Worm (Caenorhabditis elegans) whole organism, midembryonic: ENCODE results near the gene twk-44.

ENCODE experiments used
- T22C8.4 ChIP-seq: fragments of 200-800 bp; sonication (Bioruptor generic); IDR thresholded peaks from 2 replicates; pipeline ENCODE4 v1.3.6; 2022; ENCODE audit warnings: missing genetic modification characterization, missing compliant biosample characterization
- cog-1 ChIP-seq: sonication (generic microtip); optimal IDR thresholded peaks from 2 replicates; lab custom pipeline; 2016; ENCODE audit warnings: missing genetic modification characterization, missing compliant biosample characterization
- flt-1 ChIP-seq: fragments of 200-800 bp; sonication (Bioruptor generic); IDR thresholded peaks from 2 replicates; pipeline ENCODE4 v1.3.6; 2022; ENCODE audit warnings: missing genetic modification characterization, missing compliant biosample characterization
- klf-2 ChIP-seq: fragments of 200-800 bp; sonication (Bioruptor generic); conservative IDR thresholded peaks from 2 replicates; pipeline ENCODE4 v1.3.6; 2022; ENCODE audit warnings: missing genetic modification reagents, missing genetic modification characterization, missing compliant biosample characterization
- med-1 ChIP-seq: sonication (generic microtip); optimal IDR thresholded peaks from 2 replicates; lab custom pipeline; 2017; ENCODE audit warnings: missing genetic modification characterization, mild to moderate bottlenecking, missing compliant biosample characterization, antibody characterized with exemption, missing genetic modification reagents; ENCODE audit not compliant: insufficient read depth
- ref-1 ChIP-seq: fragments of 200-800 bp; sonication (Bioruptor generic); conservative IDR thresholded peaks from 2 replicates; pipeline ENCODE4 v1.3.6; 2022; ENCODE audit warnings: missing genetic modification reagents, missing genetic modification characterization, missing compliant biosample characterization
- tab-1 ChIP-seq: fragments of 200-800 bp; sonication (Bioruptor generic); IDR thresholded peaks from 2 replicates; pipeline ENCODE4 v1.3.6; 2022; ENCODE audit warnings: missing genetic modification characterization, missing compliant biosample characterization
- ztf-23 ChIP-seq: fragments of 200-800 bp; sonication (Bioruptor generic); IDR thresholded peaks from 2 replicates; pipeline ENCODE4 v1.3.6; 2022; ENCODE audit warnings: missing genetic modification reagents, missing genetic modification characterization, missing compliant biosample characterization
- ztf-29 ChIP-seq: fragments of 200-800 bp; sonication (Bioruptor generic); IDR thresholded peaks from 2 replicates; pipeline ENCODE4 v1.3.6; 2022; ENCODE audit warnings: missing genetic modification reagents, missing genetic modification characterization, missing compliant biosample characterization

Gene twk-44

DNA sequence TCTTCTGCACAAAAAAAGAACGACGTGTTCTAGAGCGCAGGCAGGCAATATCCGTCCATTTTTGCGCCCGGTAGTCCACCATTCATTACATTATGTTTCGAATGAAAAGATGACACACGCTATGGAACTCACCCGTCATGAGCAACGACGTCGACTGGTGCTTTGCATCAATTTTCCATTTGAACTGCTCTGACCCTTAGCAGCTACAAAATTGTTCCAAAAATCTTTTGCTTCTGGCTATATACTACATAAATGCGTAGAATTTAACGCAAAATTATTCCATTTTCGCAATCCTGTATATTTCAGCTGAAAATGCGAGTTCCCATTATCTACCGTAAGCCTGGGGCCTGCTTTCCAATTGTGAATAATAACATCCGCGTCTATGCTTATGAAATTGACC, 31.4 kb upstream of the twk-44 start, which contains the start of gene T04F8.3:
TSS of gene T04F8.3 (plus strand) at position 301 of the 400 bp plus-strand sequence.
- no peak for TF ChIP-seq T22C8.4 (GFP tag; lab: Robert Waterston, UW)
- no peak for TF ChIP-seq flt-1 (GFP tag; lab: Robert Waterston, UW)
- TF ChIP-seq ztf-23 (GFP tag; lab: Robert Waterston, UW) = no peak
- no peak for TF ChIP-seq tab-1 (GFP tag; lab: Robert Waterston, UW)
- no peak for TF ChIP-seq ztf-29 (GFP tag; lab: Robert Waterston, UW)
- TF ChIP-seq klf-2 = no peak
- no peak for TF ChIP-seq med-1
- no peak for TF ChIP-seq cog-1 (tag; lab: Kevin White, UChicago)

DNA sequence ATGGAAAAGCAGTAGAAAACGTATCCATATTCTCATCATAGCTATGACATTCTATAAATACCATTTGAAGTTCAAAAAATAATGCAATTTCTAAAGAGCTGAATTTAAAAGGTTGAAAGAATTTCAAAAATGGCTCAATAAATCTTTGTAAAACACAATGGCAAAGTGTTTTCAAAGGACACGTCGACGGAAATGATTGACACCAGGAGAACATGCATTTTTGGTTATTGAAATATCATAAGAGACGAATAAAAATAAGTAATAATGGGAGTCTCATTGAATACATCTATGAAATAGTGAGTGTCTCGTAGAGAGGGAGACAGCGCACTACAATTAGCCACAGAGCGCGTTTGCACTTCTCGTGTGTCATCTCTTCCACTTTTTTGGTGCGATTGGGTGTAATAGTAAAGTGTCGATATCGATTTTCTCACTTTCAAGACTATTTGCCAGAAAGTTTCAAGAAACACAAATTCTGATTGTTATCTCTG, 29.6 kb upstream of the twk-44 start, which contains the start of gene T04F8.2:
TSS of gene T04F8.2 (minus strand) at position 51 of the 488 bp plus-strand sequence.
- TF ChIP-seq flt-1 (GFP tag; lab: Robert Waterston, UW) (no peak), T22C8.4 (GFP tag; lab: Robert Waterston, UW) (peak; percentile 39; the same call in 1 of the 2 replicates), cog-1 (tag; lab: Kevin White, UChicago) (peak; percentile 45)

DNA sequence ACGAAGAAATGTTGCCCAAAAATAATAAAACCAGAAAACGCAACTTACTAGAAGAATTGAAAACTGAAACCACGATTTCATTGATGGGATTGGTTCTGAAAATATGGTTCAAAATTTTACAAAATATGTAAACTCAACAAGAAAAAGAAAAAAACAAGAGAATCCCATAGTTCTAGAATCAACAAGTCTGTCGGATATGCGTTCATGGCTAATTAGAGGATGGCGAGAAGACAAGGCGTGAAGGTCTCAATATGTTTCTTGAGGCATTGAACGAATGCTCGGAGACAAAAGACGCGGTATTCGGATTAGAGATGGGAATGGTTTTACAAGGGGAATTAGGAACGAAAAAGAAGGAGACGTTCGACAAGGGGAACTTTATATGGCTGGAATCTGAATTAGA, 23.8 kb upstream of the twk-44 start, which contains the start of gene cutl-11:
TSS of gene cutl-11 (minus strand) at position 101 of the 400 bp plus-strand sequence.
- no peak for TF ChIP-seq cog-1 (tag; lab: Kevin White, UChicago)

DNA sequence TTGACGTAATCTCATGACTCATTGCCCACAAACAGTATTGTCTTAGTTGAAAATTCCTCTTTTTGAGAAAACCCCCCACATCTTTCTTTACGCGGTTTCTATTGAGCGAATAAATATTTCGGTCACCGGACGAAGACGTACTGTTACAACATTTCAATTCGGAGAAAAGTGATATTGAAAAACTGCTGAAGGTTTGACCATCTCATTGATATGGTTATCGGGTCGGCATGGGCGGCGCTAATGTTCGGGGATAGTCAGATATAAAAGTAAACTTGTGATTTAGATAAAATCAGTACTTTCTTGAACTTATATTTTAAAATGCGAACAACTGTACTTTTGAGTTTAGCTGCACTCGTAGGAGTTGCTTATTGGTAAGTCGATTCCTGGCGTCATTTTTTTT, 20.3 kb upstream of the twk-44 start, which contains the start of gene T04F8.8:
TSS of gene T04F8.8 (plus strand) at position 301 of the 400 bp plus-strand sequence.
- TF ChIP-seq ztf-23 (GFP tag; lab: Robert Waterston, UW) = no peak
- no peak for TF ChIP-seq T22C8.4 (GFP tag; lab: Robert Waterston, UW)
- TF ChIP-seq ztf-29 (GFP tag; lab: Robert Waterston, UW) = no peak
- no peak for TF ChIP-seq klf-2
- no peak for TF ChIP-seq flt-1 (GFP tag; lab: Robert Waterston, UW)
- no peak for TF ChIP-seq tab-1 (GFP tag; lab: Robert Waterston, UW)
- no peak for TF ChIP-seq med-1
- no peak for TF ChIP-seq cog-1 (tag; lab: Kevin White, UChicago)
- no peak for TF ChIP-seq ref-1 (GFP tag; lab: Robert Waterston, UW)

DNA sequence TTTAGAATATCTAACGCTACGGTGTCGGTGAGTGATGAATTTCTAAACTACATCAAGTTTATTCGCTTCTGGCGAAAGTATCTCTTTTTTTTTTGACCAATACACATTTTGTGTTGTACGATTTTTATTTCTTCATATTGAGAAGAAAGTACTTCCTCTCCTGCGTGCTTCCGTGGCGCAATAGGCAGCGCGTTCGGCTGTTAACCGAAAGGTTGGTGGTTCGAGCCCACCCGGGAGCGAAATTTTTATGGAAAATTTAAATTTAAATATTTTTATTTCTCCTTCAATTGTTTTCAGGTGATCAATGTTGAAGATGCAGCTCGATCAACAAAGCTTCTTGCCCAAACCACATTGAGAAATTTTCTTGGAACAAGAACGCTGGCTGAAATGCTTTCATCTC, 18.6 kb upstream of the twk-44 start:
- TF ChIP-seq ztf-29 (GFP tag; lab: Robert Waterston, UW) (no peak), T22C8.4 (GFP tag; lab: Robert Waterston, UW) (peak; percentile 55; the same call in 1 of the 2 replicates), flt-1 (GFP tag; lab: Robert Waterston, UW) (0 out of 2 replicates have a peak, but pooled peaks have one; percentile 39)

DNA sequence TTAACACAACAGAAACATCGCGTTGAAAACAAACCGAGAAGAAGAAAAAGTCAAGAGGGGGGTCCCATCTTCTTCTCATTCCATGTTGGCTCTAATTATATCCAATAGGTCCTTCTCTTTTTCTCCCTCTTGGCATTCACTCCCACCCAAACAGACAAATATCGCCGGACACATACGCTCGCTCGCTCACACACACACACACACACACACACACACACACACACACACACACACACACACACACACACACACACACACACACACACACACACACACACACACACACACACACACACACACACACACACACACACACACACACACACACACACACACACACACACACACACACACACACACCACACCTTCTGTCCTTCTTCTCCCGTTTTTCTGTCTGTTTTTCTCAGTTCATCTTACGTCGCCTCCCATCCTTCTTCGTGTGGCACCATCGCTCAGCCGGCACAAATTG, 16.9 kb upstream of the twk-44 start, which contains the start of gene sto-4:
TSS of gene sto-4 (plus strand) at position 360 of the 469 bp plus-strand sequence.
- TF ChIP-seq klf-2 = 0 out of 2 replicates have a peak, but pooled peaks have one; percentile 31
- peak; percentile 72; the same call in 1 of the 2 replicates for TF ChIP-seq flt-1 (GFP tag; lab: Robert Waterston, UW)
- peak; percentile 62 for TF ChIP-seq cog-1 (tag; lab: Kevin White, UChicago)
- 0 out of 2 replicates have a peak, but pooled peaks have one; percentile 51 for TF ChIP-seq ztf-23 (GFP tag; lab: Robert Waterston, UW)

DNA sequence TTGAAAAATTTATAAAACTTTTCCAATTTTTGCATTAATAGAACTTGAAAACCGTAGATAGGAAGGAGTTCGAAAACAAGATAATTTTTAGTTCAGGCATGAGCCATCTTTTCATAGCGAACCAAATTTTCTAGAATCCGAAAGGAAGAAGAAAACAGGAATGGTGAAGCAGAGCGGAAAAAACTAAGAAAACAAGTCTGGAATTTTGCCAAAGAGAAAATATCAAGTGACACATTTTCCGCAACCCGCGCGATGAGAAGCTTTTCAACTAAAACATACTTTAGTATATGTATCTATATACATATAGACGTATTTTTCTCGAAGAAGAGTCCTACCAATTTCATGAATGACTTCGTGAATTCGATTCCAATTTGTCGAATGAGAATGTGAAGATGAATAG, 14.6 kb upstream of the twk-44 start:
- TF ChIP-seq ztf-23 (GFP tag; lab: Robert Waterston, UW) (no peak), cog-1 (tag; lab: Kevin White, UChicago) (no peak)

DNA sequence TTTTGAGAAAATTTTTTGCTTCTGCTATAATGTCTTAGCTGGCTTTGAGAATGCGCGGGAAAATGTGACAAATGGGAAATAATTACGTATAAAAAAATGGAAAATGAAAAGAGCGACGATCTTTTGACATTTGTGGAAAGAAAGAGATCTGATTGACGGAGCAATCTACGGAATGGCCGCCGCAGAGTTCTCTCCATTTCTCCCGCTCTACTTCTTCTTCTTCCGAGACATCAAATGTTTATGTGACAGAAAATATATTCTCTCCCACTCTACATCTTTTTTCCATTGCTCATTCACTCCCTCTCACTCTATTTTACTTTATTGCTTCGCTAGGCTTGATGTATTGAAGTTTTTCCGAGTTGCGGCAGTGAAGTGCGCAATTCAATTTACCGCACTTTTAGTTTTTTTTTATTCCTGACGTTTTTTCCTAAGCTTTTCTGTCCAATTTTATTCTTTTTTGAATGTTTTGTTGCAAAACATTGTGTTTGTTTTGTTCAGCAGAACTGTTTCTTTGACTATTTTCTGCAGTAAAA, 13.6 kb upstream of the twk-44 start:
- TF ChIP-seq tab-1 (GFP tag; lab: Robert Waterston, UW) (no peak), med-1 (no peak), ztf-29 (GFP tag; lab: Robert Waterston, UW) (no peak), cog-1 (tag; lab: Kevin White, UChicago) (no peak), ref-1 (GFP tag; lab: Robert Waterston, UW) (no peak), T22C8.4 (GFP tag; lab: Robert Waterston, UW) (no peak), ztf-23 (GFP tag; lab: Robert Waterston, UW) (no peak), klf-2 (no peak), flt-1 (GFP tag; lab: Robert Waterston, UW) (no peak)

DNA sequence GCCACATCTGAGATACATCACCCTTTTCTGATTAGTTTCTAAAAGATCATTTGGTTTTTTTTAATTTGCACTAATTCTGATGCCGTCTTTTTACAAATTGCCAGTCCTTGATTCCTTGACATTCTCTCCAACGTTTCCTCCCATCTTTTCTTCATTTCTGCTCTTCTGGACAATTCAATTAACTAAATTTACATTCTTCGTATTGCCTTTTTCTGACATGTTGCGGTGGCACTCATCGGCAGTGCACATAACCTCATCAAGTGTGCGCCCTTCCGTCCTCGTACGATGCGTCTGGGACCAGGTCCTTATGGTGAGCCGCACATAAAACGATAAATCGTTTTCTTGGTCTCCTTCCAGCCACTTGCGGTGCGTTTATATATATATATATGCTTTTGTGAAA, 12.1 kb upstream of the twk-44 start:
- TF ChIP-seq med-1 = no peak

DNA sequence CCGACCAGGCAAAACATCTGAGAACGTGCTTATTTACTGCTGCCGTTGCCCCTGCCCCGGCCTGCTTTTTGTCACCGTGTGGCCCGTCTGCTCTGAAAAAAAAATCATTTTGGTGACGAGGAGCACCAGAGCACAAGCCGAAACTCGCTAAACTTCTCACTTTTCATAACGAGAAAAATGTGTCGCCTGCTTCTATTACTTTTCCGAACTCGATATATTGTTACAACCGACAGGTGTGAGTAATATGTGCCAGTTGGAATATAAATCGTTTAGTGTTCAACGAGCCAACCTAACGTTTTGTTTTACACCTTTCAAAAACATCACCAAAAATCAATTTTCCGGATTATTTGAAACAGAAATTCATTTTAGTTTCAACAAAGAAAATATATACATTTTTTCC, 10.8 kb upstream of the twk-44 start:
- no peak for TF ChIP-seq ztf-29 (GFP tag; lab: Robert Waterston, UW)
- no peak for TF ChIP-seq med-1
- no peak for TF ChIP-seq ztf-23 (GFP tag; lab: Robert Waterston, UW)
- TF ChIP-seq flt-1 (GFP tag; lab: Robert Waterston, UW) = no peak
- TF ChIP-seq T22C8.4 (GFP tag; lab: Robert Waterston, UW) = no peak

DNA sequence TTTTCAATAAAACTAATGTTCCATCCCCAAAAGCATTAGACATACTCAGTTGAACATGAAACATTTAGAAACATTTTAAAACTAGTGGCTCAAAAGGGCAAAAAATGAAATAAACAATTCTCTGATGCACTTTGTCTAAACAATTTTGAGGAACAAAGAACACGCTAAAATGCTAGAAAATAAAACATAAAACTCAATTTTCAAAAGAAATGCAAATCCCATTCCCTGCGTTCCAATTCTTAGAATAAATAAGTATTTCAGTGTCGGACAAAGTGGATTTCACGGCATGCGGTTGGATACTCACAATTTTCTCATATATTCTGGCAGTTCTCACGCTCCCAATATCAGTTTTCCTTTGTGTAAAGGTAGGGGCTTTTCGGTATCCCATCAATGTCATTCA, 6.4 kb upstream of the twk-44 start:
- TF ChIP-seq ztf-23 (GFP tag; lab: Robert Waterston, UW) = no peak
- no peak for TF ChIP-seq cog-1 (tag; lab: Kevin White, UChicago)
- no peak for TF ChIP-seq klf-2
- TF ChIP-seq med-1 = no peak
- TF ChIP-seq flt-1 (GFP tag; lab: Robert Waterston, UW) = no peak
